Fruit fly (Drosophila melanogaster): ENCODE measurements around the gene sl.

The sl gene

DNA sequence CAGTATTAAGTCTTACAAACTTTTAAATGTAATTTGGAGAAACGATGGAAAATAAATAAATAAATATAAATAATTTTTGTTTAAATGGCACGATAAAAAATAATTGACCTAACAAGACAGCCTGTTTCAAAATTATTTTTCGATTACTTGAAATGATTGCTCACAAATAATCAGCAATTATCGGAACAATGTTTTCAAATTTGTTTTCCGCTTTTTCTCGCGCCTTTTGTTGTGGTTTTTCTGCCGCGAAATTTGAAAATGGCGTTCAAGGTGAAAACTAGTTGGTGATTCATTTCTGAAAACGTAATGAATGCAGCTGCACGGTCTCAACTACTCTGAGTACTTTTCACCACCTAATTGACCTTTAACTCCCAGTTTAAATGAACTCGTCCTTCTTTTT lies 29.1 kb upstream of the sl start (continued):
- no peak for TF ChIP-seq sima (GFP tag; optimal IDR thresholded peaks at IDR 0.05)
- no peak for TF ChIP-seq Blimp-1 (GFP tag; optimal IDR thresholded peaks at IDR 0.05)
- TF ChIP-seq Atf3 (GFP tag; optimal IDR thresholded peaks at IDR 0.05) = no peak
- TF ChIP-seq CG6791 (GFP tag; IDR thresholded peaks at IDR 0.05; ENCODE audit: partially characterized antibody) = no peak
- TF ChIP-seq CG12236 (GFP tag; optimal IDR thresholded peaks at IDR 0.05) = no peak
- peak; percentile 25 for TF ChIP-seq Scr (GFP tag; IDR thresholded peaks at IDR 0.05; ENCODE audit: partially characterized antibody)
- no peak for TF ChIP-seq ssp (GFP tag; IDR thresholded peaks at IDR 0.05)
- no peak for TF ChIP-seq Atf6 (GFP tag; IDR thresholded peaks at IDR 0.05)
- TF ChIP-seq Rx (GFP tag; IDR thresholded peaks at IDR 0.05) = no peak
- TF ChIP-seq dmrt99B (tag; optimal IDR thresholded peaks at IDR 0.05) = no peak
- no peak for TF ChIP-seq ind (GFP tag; optimal IDR thresholded peaks at IDR 0.05)
- peak; percentile 27; the same call in 1 of the 3 replicates for TF ChIP-seq CG34224 (GFP tag; IDR thresholded peaks at IDR 0.05; ENCODE audit: partially characterized antibody)
- TF ChIP-seq CoRest (tag; optimal IDR thresholded peaks at IDR 0.05) = no peak
- no peak for TF ChIP-seq gro (GFP tag; optimal IDR thresholded peaks at IDR 0.05)
- no peak for TF ChIP-seq Stat92E (GFP tag; optimal IDR thresholded peaks at IDR 0.05)
- TF ChIP-seq Elba2 (GFP tag; optimal IDR thresholded peaks at IDR 0.05) = no peak
- no peak for TF ChIP-seq TFAM (GFP tag; optimal IDR thresholded peaks at IDR 0.05)
- TF ChIP-seq Doc3 (GFP tag; IDR thresholded peaks at IDR 0.05; ENCODE audit: partially characterized antibody) = 0 out of 3 replicates have a peak, but pooled peaks have one; percentile 13
- no peak for TF ChIP-seq Hr78 (GFP tag; optimal IDR thresholded peaks at IDR 0.05)
- TF ChIP-seq HLH3B (GFP tag; IDR thresholded peaks at IDR 0.05) = no peak
- TF ChIP-seq CG12155 (GFP tag; optimal IDR thresholded peaks at IDR 0.05) = no peak
- no peak for TF ChIP-seq gfzf (GFP tag; optimal IDR thresholded peaks at IDR 0.05)
- no peak for TF ChIP-seq D19B (GFP tag; optimal IDR thresholded peaks at IDR 0.05)
- no peak for TF ChIP-seq CG12744 (GFP tag; optimal IDR thresholded peaks at IDR 0.05)
- no peak for TF ChIP-seq gce (GFP tag; IDR thresholded peaks at IDR 0.05)
- TF ChIP-seq E2f1 (GFP tag; IDR thresholded peaks at IDR 0.05) = no peak
- TF ChIP-seq ap (GFP tag; IDR thresholded peaks at IDR 0.05) = no peak
- TF ChIP-seq CG2129 (GFP tag; IDR thresholded peaks at IDR 0.05; ENCODE audit: partially characterized antibody) = no peak
- peak; percentile 51 for TF ChIP-seq Ets97D (GFP tag; optimal IDR thresholded peaks at IDR 0.05)
- TF ChIP-seq ara (GFP tag; IDR thresholded peaks at IDR 0.05) = no peak
- TF ChIP-seq fd64A (GFP tag; optimal IDR thresholded peaks at IDR 0.05) = no peak
- peak; percentile 1 for TF ChIP-seq Sry-δ (GFP tag; optimal IDR thresholded peaks at IDR 0.05)
- no peak for TF ChIP-seq CG8290 (GFP tag; optimal IDR thresholded peaks at IDR 0.05)
- no peak for TF ChIP-seq CG8290 (tag; optimal IDR thresholded peaks at IDR 0.05)
- TF ChIP-seq org-1 (GFP tag; optimal IDR thresholded peaks at IDR 0.05) = no peak
- no peak for TF ChIP-seq br (optimal IDR thresholded peaks at IDR 0.05)
- TF ChIP-seq bbx (GFP tag; IDR thresholded peaks at IDR 0.05; ENCODE audit: partially characterized antibody) = peak; percentile 42; the same call in 1 of the 2 replicates
- no peak for TF ChIP-seq CG34376 (GFP tag; optimal IDR thresholded peaks at IDR 0.05)
- TF ChIP-seq zen2 (GFP tag; IDR thresholded peaks at IDR 0.05; ENCODE audit: partially characterized antibody) = no peak
- no peak for TF ChIP-seq BtbVII (GFP tag; optimal IDR thresholded peaks at IDR 0.05)
- no peak for TF ChIP-seq hkb (optimal IDR thresholded peaks at IDR 0.05)
- TF ChIP-seq hkb (GFP tag; IDR thresholded peaks at IDR 0.05) = no peak
- no peak for TF ChIP-seq CG13123 (GFP tag; optimal IDR thresholded peaks at IDR 0.05)
- TF ChIP-seq Dbx (GFP tag; IDR thresholded peaks at IDR 0.05) = no peak
- TF ChIP-seq tx (GFP tag; optimal IDR thresholded peaks at IDR 0.05) = no peak
- no peak for TF ChIP-seq crp (GFP tag; optimal IDR thresholded peaks at IDR 0.05)
- TF ChIP-seq CG6254 (GFP tag; optimal IDR thresholded peaks at IDR 0.05) = no peak
- TF ChIP-seq CG10366 (GFP tag; IDR thresholded peaks at IDR 0.05) = no peak
- no peak for TF ChIP-seq dysf (GFP tag; IDR thresholded peaks at IDR 0.05)
- no peak for TF ChIP-seq tgo (GFP tag; IDR thresholded peaks at IDR 0.05)
- no peak for TF ChIP-seq toy (GFP tag; IDR thresholded peaks at IDR 0.05)
- no peak for TF ChIP-seq PHDP (tag; optimal IDR thresholded peaks at IDR 0.05)

All from whole organism, embryonic.